Worm (Caenorhabditis elegans) whole organism, L3 larva: Measurements from ENCODE around the gene eri-5.
A peak's percentile ranks its signal among the peaks of the same experiment; 100 is the strongest.

Experiments
- R02D3.7 ChIP-seq: fragments of 150-350 bp; optimal IDR thresholded peaks from 2 replicates; lab custom pipeline; 2014; ENCODE audit warnings: missing biosample characterization, missing genetic modification characterization
- aly-2 ChIP-seq: fragments of 150-350 bp; optimal IDR thresholded peaks from 2 replicates; lab custom pipeline; 2014; ENCODE audit warnings: missing biosample characterization, missing genetic modification characterization
- ceh-16 ChIP-seq: sonication (generic microtip); optimal IDR thresholded peaks from 2 replicates; lab custom pipeline; 2017; ENCODE audit warnings: missing biosample characterization, missing genetic modification characterization
- ceh-28 ChIP-seq: fragments of 150-350 bp; optimal IDR thresholded peaks from 2 replicates; lab custom pipeline; 2014; ENCODE audit warnings: missing biosample characterization, missing genetic modification reagents, missing genetic modification characterization
- ceh-82 ChIP-seq: fragments of 150-350 bp; optimal IDR thresholded peaks from 2 replicates; lab custom pipeline; 2014; ENCODE audit warnings: missing biosample characterization, missing genetic modification characterization
- ceh-9 ChIP-seq: sonication (generic microtip); optimal IDR thresholded peaks from 2 replicates; lab custom pipeline; 2018; ENCODE audit warnings: missing biosample characterization, missing genetic modification characterization
- daf-12 ChIP-seq: fragments of 150-350 bp; optimal IDR thresholded peaks from 2 replicates; lab custom pipeline; 2014; ENCODE audit warnings: missing biosample characterization, missing genetic modification reagents, missing genetic modification characterization
- egl-5 ChIP-seq: fragments of 150-350 bp; optimal IDR thresholded peaks from 2 replicates; lab custom pipeline; 2017; ENCODE audit warnings: missing biosample characterization, missing genetic modification reagents, missing genetic modification characterization, inconsistent platforms
- elt-1 ChIP-seq: fragments of 150-350 bp; optimal IDR thresholded peaks from 2 replicates; lab custom pipeline; 2014; ENCODE audit warnings: missing biosample characterization, missing genetic modification characterization
- elt-2 ChIP-seq: sonication (generic microtip); optimal IDR thresholded peaks from 2 replicates; lab custom pipeline; 2016; ENCODE audit warnings: missing genetic modification reagents, mild to moderate bottlenecking, missing genetic modification characterization, missing compliant biosample characterization
- elt-3 ChIP-seq, 3 experiments: fragments of 150-350 bp in 1 of 3; sonication (generic microtip) in 2 of 3; optimal IDR thresholded peaks; 2 replicates in 2 of 3; 4 replicates in 1 of 3; lab custom pipeline; 2014 to 2017; ENCODE audit warnings: missing biosample characterization in 3 of 3, missing genetic modification characterization in 3 of 3
- eor-1 ChIP-seq, 2 experiments: fragments of 150-350 bp; optimal IDR thresholded peaks; 2 replicates each; lab custom pipeline; 2014 to 2018; ENCODE audit warnings: missing biosample characterization in 2 of 2, missing genetic modification characterization in 2 of 2
- fkh-2 ChIP-seq: fragments of 150-350 bp; optimal IDR thresholded peaks from 2 replicates; lab custom pipeline; 2014; ENCODE audit warnings: missing biosample characterization, missing genetic modification reagents, missing genetic modification characterization
- fos-1 ChIP-seq: fragments of 150-350 bp; optimal IDR thresholded peaks from 2 replicates; lab custom pipeline; 2014; ENCODE audit warnings: missing biosample characterization, missing genetic modification characterization
- hmg-11 ChIP-seq: sonication (generic microtip); optimal IDR thresholded peaks from 2 replicates; lab custom pipeline; 2016; ENCODE audit warnings: missing genetic modification characterization, missing compliant biosample characterization
- jun-1 ChIP-seq: fragments of 150-350 bp; optimal IDR thresholded peaks from 2 replicates; lab custom pipeline; 2014; ENCODE audit warnings: missing biosample characterization, missing genetic modification reagents, missing genetic modification characterization
- lin-15B ChIP-seq: fragments of 150-350 bp; optimal IDR thresholded peaks from 2 replicates; lab custom pipeline; 2014; ENCODE audit warnings: missing biosample characterization, missing genetic modification characterization
- lsy-12 ChIP-seq: sonication (generic microtip); optimal IDR thresholded peaks from 2 replicates; lab custom pipeline; 2016; ENCODE audit warnings: mild to moderate bottlenecking, missing genetic modification characterization, missing compliant biosample characterization
- mdl-1 ChIP-seq: fragments of 150-350 bp; optimal IDR thresholded peaks from 2 replicates; lab custom pipeline; 2014; ENCODE audit warnings: missing biosample characterization, missing genetic modification characterization
- mml-1 ChIP-seq: fragments of 150-350 bp; sonication (generic microtip); optimal IDR thresholded peaks from 3 replicates; lab custom pipeline; 2014; ENCODE audit warnings: missing biosample characterization, missing genetic modification characterization
- nfya-1 ChIP-seq: sonication (generic microtip); optimal IDR thresholded peaks from 2 replicates; lab custom pipeline; 2017; ENCODE audit warnings: missing genetic modification characterization, mild to moderate bottlenecking, missing compliant biosample characterization, antibody characterized with exemption, moderate library complexity; ENCODE audit not compliant: insufficient read depth
- nhr-11 ChIP-seq: fragments of 150-350 bp; optimal IDR thresholded peaks from 2 replicates; lab custom pipeline; 2014; ENCODE audit warnings: missing biosample characterization, missing genetic modification characterization
- nhr-12 ChIP-seq: fragments of 150-350 bp; optimal IDR thresholded peaks from 2 replicates; lab custom pipeline; 2014; ENCODE audit warnings: missing biosample characterization, missing genetic modification characterization
- nhr-23 ChIP-seq: fragments of 150-350 bp; optimal IDR thresholded peaks from 2 replicates; lab custom pipeline; 2014; ENCODE audit warnings: missing biosample characterization, missing genetic modification reagents, missing genetic modification characterization
- nhr-237 ChIP-seq: fragments of 150-350 bp; optimal IDR thresholded peaks from 2 replicates; lab custom pipeline; 2014; ENCODE audit warnings: missing biosample characterization, missing genetic modification characterization
- nhr-25 ChIP-seq: sonication (generic microtip); optimal IDR thresholded peaks from 2 replicates; lab custom pipeline; 2017; ENCODE audit warnings: missing biosample characterization, missing genetic modification characterization
- nhr-28 ChIP-seq: fragments of 150-350 bp; optimal IDR thresholded peaks from 2 replicates; lab custom pipeline; 2014; ENCODE audit warnings: missing biosample characterization, missing genetic modification characterization
- nhr-43 ChIP-seq: sonication (generic microtip); optimal IDR thresholded peaks from 2 replicates; lab custom pipeline; 2016; ENCODE audit warnings: mild to moderate bottlenecking, missing genetic modification characterization, missing compliant biosample characterization; ENCODE audit not compliant: poor library complexity, severe bottlenecking
- nhr-76 ChIP-seq: fragments of 150-350 bp; sonication (generic microtip); optimal IDR thresholded peaks from 5 replicates; lab custom pipeline; 2014; ENCODE audit warnings: missing biosample characterization, missing genetic modification characterization
- pha-4 ChIP-seq: fragments of 150-350 bp; optimal IDR thresholded peaks from 2 replicates; lab custom pipeline; 2014; ENCODE audit warnings: missing biosample characterization, missing genetic modification reagents, missing genetic modification characterization
- pqm-1 ChIP-seq: fragments of 150-350 bp; optimal IDR thresholded peaks from 2 replicates; lab custom pipeline; 2017; ENCODE audit warnings: missing biosample characterization, missing genetic modification characterization, inconsistent platforms
- sea-2 ChIP-seq: fragments of 150-350 bp; sonication (generic microtip); optimal IDR thresholded peaks from 4 replicates; lab custom pipeline; 2014; ENCODE audit warnings: missing biosample characterization, missing genetic modification reagents, missing genetic modification characterization
- skn-1 ChIP-seq: fragments of 150-350 bp; optimal IDR thresholded peaks from 2 replicates; lab custom pipeline; 2014; ENCODE audit warnings: missing biosample characterization, missing genetic modification characterization
- snpc-4 ChIP-seq: fragments of 150-350 bp; optimal IDR thresholded peaks from 2 replicates; lab custom pipeline; 2014; ENCODE audit warnings: missing biosample characterization, missing genetic modification characterization
- tbx-2 ChIP-seq: sonication (generic microtip); optimal IDR thresholded peaks from 2 replicates; lab custom pipeline; 2016; ENCODE audit warnings: mild to moderate bottlenecking, missing genetic modification characterization, missing compliant biosample characterization
- unc-39 ChIP-seq: sonication (generic microtip); optimal IDR thresholded peaks from 4 replicates; lab custom pipeline; 2017; ENCODE audit warnings: missing biosample characterization, missing genetic modification characterization
- unc-62 ChIP-seq: fragments of 150-350 bp; sonication (generic microtip); optimal IDR thresholded peaks from 4 replicates; lab custom pipeline; 2014; ENCODE audit warnings: missing biosample characterization, missing genetic modification reagents, missing genetic modification characterization
- zag-1 ChIP-seq: fragments of 150-350 bp; optimal IDR thresholded peaks from 2 replicates; lab custom pipeline; 2014; ENCODE audit warnings: missing biosample characterization, missing genetic modification characterization
- ztf-11 ChIP-seq: fragments of 150-350 bp; optimal IDR thresholded peaks from 2 replicates; lab custom pipeline; 2014; ENCODE audit warnings: missing biosample characterization, missing genetic modification characterization

The eri-5 gene

ce11 chrIV:2390804-2391203 lies at the start of gene eri-5:
eri-5 (plus strand) TSS chrIV:2390821.
- TF ChIP-seq nhr-28 (tag; lab: Kevin White, UChicago) (no peak), elt-1 (tag; lab: Kevin White, UChicago) (no peak), ceh-28 (tag; lab: Kevin White, UChicago) (no peak), skn-1 (tag; lab: Kevin White, UChicago) (no peak)

- TF ChIP-seq R02D3.7 (tag; lab: Kevin White, UChicago) (peak; percentile 21), hmg-11 (tag; lab: Kevin White, UChicago) (peak; percentile 36), unc-62 (no peak), sea-2 (no peak), ceh-16 (tag; lab: Kevin White, UChicago) (no peak), nfya-1 (tag; lab: Kevin White, UChicago) (peak; percentile 53), snpc-4 (tag; lab: Kevin White, UChicago) (peak; percentile 16), mml-1 (no peak), eor-1 (tag; optimal IDR thresholded peaks at IDR 0.05; lab: Kevin White, UChicago) (peak in 1 of 2 experiments; percentile 41), ceh-28 (tag; lab: Kevin White, UChicago) (no peak), pha-4 (peak; percentile 76), lin-15B (peak; percentile 74), nhr-23 (tag; lab: Kevin White, UChicago) (peak; percentile 39), daf-12 (tag; lab: Kevin White, UChicago) (no peak)
Measured at ce11 chrIV:2348862-2349321, 41.7 kb upstream of the eri-5 start, which contains the start of the genes ppgn-1 and tftc-1. ppgn-1 (minus strand) TSS chrIV:2348912. tftc-1 (plus strand) TSS chrIV:2349271.

DNA sequence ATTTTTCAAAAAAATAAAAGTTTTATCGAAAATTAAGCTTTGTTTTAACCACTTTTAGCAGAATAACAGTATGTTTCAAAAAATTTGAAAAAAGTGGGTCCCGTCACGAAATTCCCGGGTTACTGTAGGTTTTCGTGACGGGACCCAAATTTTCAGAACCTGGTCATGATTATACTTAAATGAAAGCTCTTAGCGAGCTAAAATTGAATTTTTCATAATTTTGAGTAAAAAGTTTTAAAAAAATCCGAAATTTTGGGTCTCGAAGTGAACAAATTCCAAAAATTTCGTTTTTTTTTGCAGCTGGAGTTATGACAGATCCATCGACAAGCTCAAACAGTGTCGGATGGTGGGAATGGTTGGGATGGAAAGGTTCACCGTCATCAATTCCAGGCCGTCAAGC lies 6.9 kb upstream of the eri-5 start, which contains the start of gene Y38F2AR.3:
Gene Y38F2AR.3 (plus strand): TSS at position 301 of the 400 bp plus-strand sequence.
- TF ChIP-seq eor-1 (tag; optimal IDR thresholded peaks at IDR 0.05; lab: Kevin White, UChicago), result no peak

DNA sequence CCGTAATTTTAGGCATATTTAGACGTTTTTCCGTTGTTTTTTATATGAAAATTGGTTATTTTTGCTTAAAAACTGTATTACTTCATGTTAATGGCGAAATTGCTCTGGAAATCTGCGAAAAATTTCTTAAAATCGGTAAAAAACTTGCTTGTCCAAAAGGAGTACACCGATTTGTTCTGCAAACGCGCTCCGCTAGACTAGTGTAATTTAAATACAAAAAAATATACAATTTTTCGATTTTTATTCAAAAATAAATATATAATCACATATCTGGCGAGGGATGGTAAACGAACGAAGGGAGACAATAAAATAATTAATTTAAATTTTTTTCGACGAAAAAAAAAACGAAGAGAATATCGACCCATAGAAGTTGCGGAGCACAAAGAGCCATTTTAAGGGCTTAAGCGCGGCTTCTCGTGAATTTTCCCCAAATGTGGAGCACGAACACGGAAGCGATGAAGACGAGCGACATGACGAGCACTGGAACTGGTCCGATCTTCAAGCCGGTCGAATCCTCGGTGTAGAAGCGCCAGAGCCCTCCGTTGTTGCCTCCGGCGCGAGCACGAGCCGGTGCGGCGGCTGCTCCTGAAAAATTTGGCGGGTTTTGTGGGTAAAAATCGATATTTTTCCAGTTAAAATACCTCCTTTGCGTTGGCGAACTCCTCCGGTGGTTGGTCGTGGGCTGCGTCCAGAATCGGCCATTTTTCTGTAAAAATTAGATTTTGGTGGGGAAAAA lies 2.5 kb upstream of the eri-5 start, which contains the start of gene sec-61.B:
Gene sec-61.B (minus strand): TSS at position 706 of the 736 bp plus-strand sequence.
- TF ChIP-seq hmg-11 (tag; lab: Kevin White, UChicago), result no peak
- TF ChIP-seq pha-4, result peak; percentile 20
- peak; percentile 24 for TF ChIP-seq lin-15B
- TF ChIP-seq nfya-1 (tag; lab: Kevin White, UChicago), result peak; percentile 14
- no peak for TF ChIP-seq mml-1
- TF ChIP-seq aly-2 (tag; lab: Kevin White, UChicago), result no peak

DNA sequence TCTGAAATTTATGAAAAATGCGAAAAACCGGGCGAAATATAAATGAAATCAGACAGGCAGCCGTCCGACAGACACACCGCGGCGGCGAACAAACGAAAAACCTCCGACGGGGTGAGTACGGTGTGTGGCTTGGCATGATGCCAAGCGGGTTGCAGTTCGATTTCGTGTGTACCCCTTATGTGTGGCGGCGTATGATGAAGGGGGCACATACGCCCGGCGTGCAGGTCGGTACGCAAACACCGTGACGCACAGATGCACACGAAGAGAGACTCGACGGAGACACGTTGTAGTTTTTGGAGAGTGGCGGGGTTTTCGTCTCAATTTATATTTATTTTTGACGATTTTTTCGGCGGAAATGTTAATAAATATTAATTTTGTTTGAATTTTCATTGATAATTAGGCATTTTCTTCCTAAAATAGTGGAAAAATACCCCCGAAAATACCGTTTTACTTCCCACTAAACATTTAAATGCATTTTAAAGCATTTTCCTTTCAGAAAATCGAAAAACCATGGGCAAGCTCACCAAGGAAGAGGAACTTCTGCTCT lies 1.6 kb upstream of the eri-5 start, which contains the start of gene trap-3:
Gene trap-3 (plus strand): TSS at position 497 of the 547 bp plus-strand sequence.
- TF ChIP-seq jun-1 (tag; lab: Kevin White, UChicago) (peak; percentile 91), ceh-28 (tag; lab: Kevin White, UChicago) (peak; percentile 84), nhr-11 (tag; lab: Kevin White, UChicago) (peak; percentile 84), lsy-12 (tag; lab: Kevin White, UChicago) (peak; percentile 98), elt-1 (tag; lab: Kevin White, UChicago) (peak; percentile 34), mdl-1 (tag; lab: Kevin White, UChicago) (peak; percentile 8), egl-5 (tag; lab: Kevin White, UChicago) (peak; percentile 49), fkh-2 (tag; lab: Kevin White, UChicago) (no peak), ztf-11 (tag; lab: Kevin White, UChicago) (no peak), nhr-76 (peak; percentile 50), unc-62 (peak; percentile 68), fos-1 (tag; lab: Kevin White, UChicago) (no peak), skn-1 (tag; lab: Kevin White, UChicago) (peak; percentile 63), ceh-82 (peak; percentile 85), zag-1 (no peak), nfya-1 (tag; lab: Kevin White, UChicago) (peak; percentile 99), sea-2 (peak; percentile 84), pqm-1 (tag; lab: Kevin White, UChicago) (peak; percentile 55), nhr-23 (tag; lab: Kevin White, UChicago) (peak; percentile 96), nhr-43 (tag; lab: Kevin White, UChicago) (peak; percentile 96), ceh-9 (tag; lab: Kevin White, UChicago) (no peak), nhr-28 (tag; lab: Kevin White, UChicago) (no peak), snpc-4 (tag; lab: Kevin White, UChicago) (peak; percentile 93), nhr-25 (peak; percentile 99), nhr-12 (tag; lab: Kevin White, UChicago) (no peak), R02D3.7 (tag; lab: Kevin White, UChicago) (peak; percentile 85), unc-39 (tag; lab: Kevin White, UChicago) (no peak), pha-4 (peak; percentile 96), tbx-2 (tag; lab: Kevin White, UChicago) (peak; percentile 92), elt-2 (tag; lab: Kevin White, UChicago) (peak; percentile 88), mml-1 (no peak), elt-3 (tag; optimal IDR thresholded peaks at IDR 0.05; lab: Kevin White, UChicago) (peak in 1 of 3 experiments; percentile 65), ceh-16 (tag; lab: Kevin White, UChicago) (no peak), nhr-237 (tag; lab: Kevin White, UChicago) (no peak)
